Worm (Caenorhabditis elegans) whole organism, L3 larva: Measurements from ENCODE around the gene C05D10.4.

Source experiments
- aly-2 ChIP-seq: fragments of 150-350 bp; optimal IDR thresholded peaks from 2 replicates; lab custom pipeline; 2014; ENCODE audit warnings: missing biosample characterization, missing genetic modification characterization
- unc-62 ChIP-seq: fragments of 150-350 bp; sonication (generic microtip); optimal IDR thresholded peaks from 4 replicates; lab custom pipeline; 2014; ENCODE audit warnings: missing biosample characterization, missing genetic modification reagents, missing genetic modification characterization

DNA sequence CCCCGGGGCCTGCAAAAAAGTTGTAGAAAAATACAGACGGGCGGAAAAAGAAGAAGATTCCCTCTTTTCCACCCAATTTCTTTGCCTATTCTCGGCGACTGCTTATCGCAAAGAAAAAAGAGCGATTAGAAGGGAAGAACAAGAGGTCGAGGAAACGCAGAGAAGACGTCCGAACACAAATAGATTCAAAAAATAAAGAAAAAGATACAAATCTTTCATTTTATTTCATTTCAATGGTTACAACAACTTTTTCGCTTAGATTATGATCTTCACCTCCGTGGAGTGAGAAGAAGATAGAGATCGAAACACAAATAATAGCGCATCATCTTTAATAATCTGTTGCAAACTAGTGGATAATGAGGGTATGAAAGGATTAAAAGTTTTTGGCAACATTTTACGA is 29.4 kb upstream of the C05D10.4 start:
- TF ChIP-seq unc-62 (GFP tag; lab: Kevin White, UChicago) (no peak), aly-2 (no peak)
